Fruit fly (Drosophila melanogaster) whole organism, embryonic: ENCODE results near the gene Vps2.

Experiments
- B-H1 ChIP-seq: fragments of 200-800 bp; sonication (Bioruptor generic); IDR thresholded peaks from 3 replicates; pipeline ENCODE4 v1.3.6; 2022; ENCODE audit warnings: missing biosample characterization, missing genetic modification characterization
- BtbVII ChIP-seq: fragments of 200-800 bp; sonication (Bioruptor generic); optimal IDR thresholded peaks from 3 replicates; lab custom pipeline; 2017; ENCODE audit warnings: missing biosample characterization, mild to moderate bottlenecking, missing genetic modification characterization
- CG1024 ChIP-seq: fragments of 200-800 bp; sonication (Bioruptor generic); IDR thresholded peaks from 2 replicates; pipeline ENCODE4 v1.3.6; 2022; ENCODE audit warnings: missing biosample characterization, missing genetic modification characterization
- CG10366 ChIP-seq: fragments of 200-800 bp; sonication (Bioruptor generic); IDR thresholded peaks from 2 replicates; pipeline ENCODE4 v1.3.6; 2022; ENCODE audit warnings: missing biosample characterization, missing genetic modification characterization
- CG10462 ChIP-seq: fragments of 200-800 bp; sonication (Bioruptor generic); optimal IDR thresholded peaks from 2 replicates; lab custom pipeline; 2016; ENCODE audit warnings: missing biosample characterization, missing genetic modification characterization
- CG11085 ChIP-seq: fragments of 200-800 bp; sonication (Bioruptor generic); IDR thresholded peaks from 2 replicates; pipeline ENCODE4 v1.3.6; 2022; ENCODE audit warnings: missing biosample characterization, missing genetic modification characterization
- CG12659 ChIP-seq: fragments of 200-800 bp; sonication (Bioruptor generic); optimal IDR thresholded peaks from 3 replicates; lab custom pipeline; 2017; ENCODE audit warnings: mild to moderate bottlenecking, missing biosample characterization, missing genetic modification reagents, missing genetic modification characterization
- CG13287 ChIP-seq: fragments of 200-800 bp; sonication (Bioruptor generic); IDR thresholded peaks from 2 replicates; pipeline ENCODE4 v1.3.6; 2022; ENCODE audit warnings: missing biosample characterization, missing genetic modification characterization; ENCODE audit not compliant: partially characterized antibody
- CG16863 ChIP-seq: fragments of 200-800 bp; sonication (Bioruptor generic); optimal IDR thresholded peaks from 3 replicates; lab custom pipeline; 2016; ENCODE audit warnings: missing biosample characterization, missing genetic modification characterization
- CG17361 ChIP-seq: fragments of 200-800 bp; sonication (Bioruptor generic); IDR thresholded peaks from 3 replicates; pipeline ENCODE4 v1.3.6; 2022; ENCODE audit warnings: missing biosample characterization, missing genetic modification characterization
- CG2116 ChIP-seq: fragments of 200-800 bp; sonication (Bioruptor generic); optimal IDR thresholded peaks from 3 replicates; lab custom pipeline; 2018; ENCODE audit warnings: missing biosample characterization, mild to moderate bottlenecking, missing genetic modification characterization
- CG30403 ChIP-seq: fragments of 200-800 bp; sonication (Bioruptor generic); optimal IDR thresholded peaks from 3 replicates; lab custom pipeline; 2016; ENCODE audit warnings: missing biosample characterization, missing genetic modification characterization
- CG3065 ChIP-seq: fragments of 200-800 bp; sonication (Bioruptor generic); optimal IDR thresholded peaks from 2 replicates; lab custom pipeline; 2016; ENCODE audit warnings: missing biosample characterization, missing genetic modification characterization
- CG32767 ChIP-seq: fragments of 200-800 bp; sonication (Bioruptor generic); IDR thresholded peaks from 2 replicates; pipeline ENCODE4 v1.3.6; 2022; ENCODE audit warnings: missing biosample characterization, missing genetic modification characterization
- CG3726 ChIP-seq: fragments of 200-800 bp; sonication (Bioruptor generic); IDR thresholded peaks from 3 replicates; pipeline ENCODE4, ENCODE4 v1.3.6; 2022; ENCODE audit warnings: missing biosample characterization, missing genetic modification characterization
- CG6854 ChIP-seq: fragments of 200-800 bp; sonication (Bioruptor generic); optimal IDR thresholded peaks from 3 replicates; lab custom pipeline; 2017; ENCODE audit warnings: missing biosample characterization, mild to moderate bottlenecking, missing genetic modification characterization
- CG7745 ChIP-seq: fragments of 200-800 bp; sonication (Bioruptor generic); optimal IDR thresholded peaks from 2 replicates; lab custom pipeline; 2018; ENCODE audit warnings: missing biosample characterization, mild to moderate bottlenecking, missing genetic modification characterization, moderate library complexity
- CG7987 ChIP-seq: fragments of 200-800 bp; sonication (Bioruptor generic); optimal IDR thresholded peaks from 2 replicates; lab custom pipeline; 2018; ENCODE audit warnings: missing biosample characterization, mild to moderate bottlenecking, missing genetic modification characterization, moderate library complexity
- CG8388 ChIP-seq: fragments of 200-800 bp; sonication (Bioruptor generic); optimal IDR thresholded peaks from 2 replicates; lab custom pipeline; 2019; ENCODE audit warnings: missing biosample characterization, mild to moderate bottlenecking, missing genetic modification characterization, moderate library complexity
- CG8765 ChIP-seq: fragments of 200-800 bp; sonication (Bioruptor generic); IDR thresholded peaks from 2 replicates; pipeline ENCODE4 v1.3.6; 2022; ENCODE audit warnings: missing biosample characterization, missing genetic modification characterization
- CG8944 ChIP-seq: fragments of 200-800 bp; sonication (Bioruptor generic); optimal IDR thresholded peaks from 3 replicates; lab custom pipeline; 2016; ENCODE audit warnings: missing biosample characterization, missing genetic modification characterization
- CG9609 ChIP-seq: fragments of 200-800 bp; sonication (Bioruptor generic); optimal IDR thresholded peaks from 3 replicates; lab custom pipeline; 2016; ENCODE audit warnings: missing biosample characterization, missing genetic modification characterization
- CrebB ChIP-seq: fragments of 200-800 bp; sonication (Bioruptor generic); optimal IDR thresholded peaks from 3 replicates; lab custom pipeline; 2018; ENCODE audit warnings: missing biosample characterization, mild to moderate bottlenecking, missing genetic modification characterization
- D19A ChIP-seq: fragments of 200-800 bp; optimal IDR thresholded peaks from 3 replicates; lab custom pipeline; 2019; ENCODE audit warnings: missing biosample characterization, mild to moderate bottlenecking, missing genetic modification characterization, moderate library complexity
- Dp ChIP-seq: fragments of 200-800 bp; sonication (Bioruptor generic); optimal IDR thresholded peaks from 2 replicates; lab custom pipeline; 2018; ENCODE audit warnings: missing biosample characterization, mild to moderate bottlenecking, missing genetic modification characterization, moderate library complexity
- Dref ChIP-seq: fragments of 200-800 bp; sonication (Bioruptor generic); IDR thresholded peaks from 2 replicates; pipeline ENCODE4 v1.3.6; 2022; ENCODE audit warnings: missing biosample characterization, missing genetic modification characterization
- GATAe ChIP-seq: fragments of 200-800 bp; sonication (Bioruptor generic); conservative IDR thresholded peaks from 2 replicates; pipeline ENCODE4 v1.3.6; 2022; ENCODE audit warnings: missing biosample characterization, missing genetic modification characterization
- Hmx ChIP-seq: fragments of 200-800 bp; sonication (Bioruptor generic); optimal IDR thresholded peaks from 2 replicates; lab custom pipeline; 2016; ENCODE audit warnings: missing biosample characterization, missing genetic modification characterization
- Meics ChIP-seq: fragments of 200-800 bp; sonication (Bioruptor generic); optimal IDR thresholded peaks from 2 replicates; lab custom pipeline; 2017; ENCODE audit warnings: missing biosample characterization, mild to moderate bottlenecking, missing genetic modification characterization
- Oaz ChIP-seq: fragments of 200-800 bp; sonication (Bioruptor generic); IDR thresholded peaks from 2 replicates; pipeline ENCODE4 v1.3.6; 2022; ENCODE audit warnings: missing biosample characterization, missing genetic modification characterization
- Sox100B ChIP-seq: fragments of 200-800 bp; sonication (Bioruptor generic); optimal IDR thresholded peaks from 3 replicates; lab custom pipeline; 2018; ENCODE audit warnings: missing biosample characterization, mild to moderate bottlenecking, missing genetic modification characterization
- Sox102F ChIP-seq: fragments of 200-800 bp; sonication (Bioruptor generic); optimal IDR thresholded peaks from 2 replicates; lab custom pipeline; 2018; ENCODE audit warnings: missing biosample characterization, mild to moderate bottlenecking, missing genetic modification characterization, moderate library complexity
- Usf ChIP-seq: fragments of 200-800 bp; sonication (Bioruptor generic); optimal IDR thresholded peaks from 2 replicates; lab custom pipeline; 2017; ENCODE audit warnings: missing genotype, missing biosample characterization, missing genetic modification characterization
- ac ChIP-seq: fragments of 200-800 bp; sonication (Bioruptor generic); optimal IDR thresholded peaks from 3 replicates; lab custom pipeline; 2017; ENCODE audit warnings: missing biosample characterization, mild to moderate bottlenecking, missing genetic modification characterization
- al ChIP-seq: fragments of 200-800 bp; sonication (Bioruptor generic); IDR thresholded peaks from 2 replicates; pipeline ENCODE4 v1.3.6; 2022; ENCODE audit warnings: missing biosample characterization, missing genetic modification characterization
- amos ChIP-seq: fragments of 200-800 bp; sonication (Bioruptor generic); IDR thresholded peaks from 2 replicates; pipeline ENCODE4 v1.3.6; 2022; ENCODE audit warnings: missing biosample characterization, missing genetic modification characterization; ENCODE audit not compliant: partially characterized antibody
- cato ChIP-seq: fragments of 200-800 bp; sonication (Bioruptor generic); optimal IDR thresholded peaks from 2 replicates; lab custom pipeline; 2016; ENCODE audit warnings: missing biosample characterization, missing genetic modification characterization, borderline replicate concordance
- cg ChIP-seq: fragments of 200-800 bp; sonication (Bioruptor generic); optimal IDR thresholded peaks from 3 replicates; lab custom pipeline; 2019; ENCODE audit warnings: missing biosample characterization, mild to moderate bottlenecking, missing genetic modification characterization, moderate library complexity
- chif ChIP-seq, 2 experiments: fragments of 200-800 bp; sonication (Bioruptor generic); optimal IDR thresholded peaks; 3 replicates each; lab custom pipeline; 2016; ENCODE audit warnings: missing biosample characterization in 2 of 2, missing genetic modification characterization in 2 of 2
- dmrt11E ChIP-seq: fragments of 200-800 bp; sonication (Bioruptor generic); optimal IDR thresholded peaks from 3 replicates; lab custom pipeline; 2018; ENCODE audit warnings: missing biosample characterization, mild to moderate bottlenecking, missing genetic modification characterization, moderate library complexity
- ftz-f1 ChIP-seq: fragments of 200-800 bp; sonication (Bioruptor generic); optimal IDR thresholded peaks from 2 replicates; lab custom pipeline; 2016; ENCODE audit warnings: missing biosample characterization, missing genetic modification characterization
- fu2 ChIP-seq: fragments of 200-800 bp; sonication (Bioruptor generic); optimal IDR thresholded peaks from 2 replicates; lab custom pipeline; 2016; ENCODE audit warnings: missing biosample characterization, missing genetic modification characterization
- mirr ChIP-seq: fragments of 200-800 bp; sonication (Bioruptor generic); optimal IDR thresholded peaks from 3 replicates; lab custom pipeline; 2018; ENCODE audit warnings: missing biosample characterization, mild to moderate bottlenecking, missing genetic modification characterization
- nau ChIP-seq: fragments of 200-800 bp; sonication (Bioruptor generic); optimal IDR thresholded peaks from 3 replicates; lab custom pipeline; 2017; ENCODE audit warnings: missing biosample characterization, mild to moderate bottlenecking, missing genetic modification characterization, missing genetic modification reagents
- repo ChIP-seq: fragments of 200-800 bp; sonication (Bioruptor generic); optimal IDR thresholded peaks from 2 replicates; lab custom pipeline; 2016; ENCODE audit warnings: missing biosample characterization, missing genetic modification characterization
- shn ChIP-seq: fragments of 200-800 bp; sonication (Bioruptor generic); optimal IDR thresholded peaks from 3 replicates; lab custom pipeline; 2016; ENCODE audit warnings: missing biosample characterization, missing genetic modification characterization
- sna ChIP-seq: fragments of 200-800 bp; sonication (Bioruptor generic); IDR thresholded peaks from 2 replicates; pipeline ENCODE4 v1.3.6; 2022; ENCODE audit warnings: missing biosample characterization, missing genetic modification characterization; ENCODE audit not compliant: partially characterized antibody
- tgo ChIP-seq: fragments of 200-800 bp; sonication (Bioruptor generic); IDR thresholded peaks from 3 replicates; pipeline ENCODE4 v1.3.6; 2022; ENCODE audit warnings: missing biosample characterization, missing genetic modification characterization
- tio ChIP-seq: fragments of 200-800 bp; sonication (Bioruptor generic); optimal IDR thresholded peaks from 2 replicates; lab custom pipeline; 2017; ENCODE audit warnings: missing biosample characterization, missing genetic modification characterization, inconsistent platforms
- zen2 ChIP-seq: fragments of 200-800 bp; sonication (Bioruptor generic); IDR thresholded peaks from 3 replicates; pipeline ENCODE4 v1.3.6; 2022; ENCODE audit warnings: missing biosample characterization, missing genetic modification characterization; ENCODE audit not compliant: partially characterized antibody

The Vps2 gene

DNA sequence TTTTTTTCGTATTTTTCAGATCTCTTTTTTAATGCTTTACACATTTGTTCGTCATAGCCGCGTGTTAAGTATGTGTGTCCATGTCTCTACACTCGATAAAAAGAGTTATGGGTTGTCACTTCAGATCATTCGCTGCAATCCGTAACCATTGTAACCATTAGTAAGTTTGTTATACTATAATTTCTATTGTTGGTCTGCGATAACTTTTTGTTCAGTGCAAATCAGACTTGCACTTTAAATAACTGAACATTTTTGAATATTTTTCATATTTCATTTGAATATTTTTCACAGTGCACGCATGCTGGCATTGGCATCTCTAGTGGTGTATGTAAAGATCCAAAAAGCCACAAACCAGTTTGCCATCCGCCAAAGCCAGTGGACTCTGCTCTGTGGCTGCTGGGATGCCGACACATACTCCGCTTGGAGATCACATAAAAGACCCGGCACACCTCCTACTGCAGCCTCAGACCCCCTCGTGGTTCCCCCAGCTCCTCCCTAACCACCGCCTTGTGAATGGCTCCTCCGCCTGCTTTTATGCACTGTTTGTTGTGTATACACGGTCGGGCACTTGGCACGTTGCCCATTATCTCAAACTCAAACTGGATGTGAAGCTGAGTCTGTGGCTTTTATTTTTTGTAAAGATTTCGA lies 43.6 kb upstream of the Vps2 start (continued):
- peak; percentile 75 for TF ChIP-seq CG6854 (GFP tag; lab: Kevin White, UChicago)
- TF ChIP-seq CG32767: peak; percentile 83
- TF ChIP-seq Hmx (GFP tag; lab: Kevin White, UChicago): peak; percentile 60
- no peak for TF ChIP-seq sna (GFP tag; lab: Robert Waterston, UW)
- TF ChIP-seq CG7745 (tag; lab: Kevin White, UChicago): no peak
- TF ChIP-seq GATAe (GFP tag; lab: Robert Waterston, UW): no peak
- TF ChIP-seq CrebB (tag; lab: Kevin White, UChicago): peak; percentile 83
- TF ChIP-seq chif (GFP tag; optimal IDR thresholded peaks at IDR 0.05; lab: Kevin White, UChicago): peak; percentile 84 to 89
- no peak for TF ChIP-seq Dref (GFP tag; lab: Robert Waterston, UW)
- TF ChIP-seq dmrt11E (tag; lab: Kevin White, UChicago): peak; percentile 90
- no peak for TF ChIP-seq zen2 (GFP tag; lab: Robert Waterston, UW)
- peak; percentile 69 for TF ChIP-seq cato
- peak; percentile 80 for TF ChIP-seq repo (GFP tag; lab: Kevin White, UChicago)
- peak; percentile 67 for TF ChIP-seq fu2
- peak; percentile 73 for TF ChIP-seq CG1024 (GFP tag; lab: Robert Waterston, UW)
- peak; percentile 77 for TF ChIP-seq shn (GFP tag; lab: Kevin White, UChicago)
- peak; percentile 77 for TF ChIP-seq tio (GFP tag; lab: Kevin White, UChicago)
- peak; percentile 81 for TF ChIP-seq BtbVII (GFP tag; lab: Kevin White, UChicago)
- peak; percentile 76 for TF ChIP-seq nau (GFP tag; lab: Kevin White, UChicago)
- peak; percentile 76 for TF ChIP-seq CG10462 (GFP tag; lab: Kevin White, UChicago)
- peak; percentile 69 for TF ChIP-seq Oaz
- TF ChIP-seq Usf (GFP tag; lab: Kevin White, UChicago): peak; percentile 75
- peak; percentile 66 for TF ChIP-seq CG3065 (GFP tag; lab: Kevin White, UChicago)
- peak; percentile 75; the same call in 2 of the 3 replicates for TF ChIP-seq CG3726
- TF ChIP-seq CG11085 (GFP tag; lab: Robert Waterston, UW): peak; percentile 53; the same call in 1 of the 2 replicates
- TF ChIP-seq Sox102F: peak; percentile 93
- peak; percentile 88 for TF ChIP-seq CG16863 (GFP tag; lab: Kevin White, UChicago)
- peak; percentile 41 for TF ChIP-seq CG7987 (GFP tag; lab: Kevin White, UChicago)
- TF ChIP-seq CG8765 (GFP tag; lab: Robert Waterston, UW): 0 out of 2 replicates have a peak, but pooled peaks have one; percentile 53
- TF ChIP-seq CG30403: peak; percentile 92
- TF ChIP-seq CG8944 (GFP tag; lab: Kevin White, UChicago): peak; percentile 79
- TF ChIP-seq ftz-f1 (GFP tag; lab: Kevin White, UChicago): no peak
- TF ChIP-seq mirr (GFP tag; lab: Kevin White, UChicago): no peak
- peak; percentile 34 for TF ChIP-seq CG2116 (GFP tag; lab: Kevin White, UChicago)
- peak; percentile 67 for TF ChIP-seq al (GFP tag; lab: Robert Waterston, UW)
- TF ChIP-seq Meics (GFP tag; lab: Kevin White, UChicago): peak; percentile 82
- no peak for TF ChIP-seq Dp (GFP tag; lab: Kevin White, UChicago)
- no peak for TF ChIP-seq ac
- peak; percentile 85 for TF ChIP-seq CG10366 (GFP tag; lab: Robert Waterston, UW)
- peak; percentile 46 for TF ChIP-seq cg (GFP tag; lab: Kevin White, UChicago)
- TF ChIP-seq CG9609 (GFP tag; lab: Kevin White, UChicago): peak; percentile 78
- no peak for TF ChIP-seq CG13287 (GFP tag; lab: Robert Waterston, UW)
- TF ChIP-seq CG8388 (GFP tag; lab: Kevin White, UChicago): peak; percentile 88
- peak; percentile 87 for TF ChIP-seq CG12659
- TF ChIP-seq D19A (tag; lab: Kevin White, UChicago): peak; percentile 89
- TF ChIP-seq B-H1 (GFP tag; lab: Robert Waterston, UW): peak; percentile 77
- peak; percentile 88 for TF ChIP-seq tgo (GFP tag; lab: Robert Waterston, UW)
- TF ChIP-seq CG17361 (GFP tag; lab: Robert Waterston, UW): peak; percentile 91
- no peak for TF ChIP-seq amos (GFP tag; lab: Robert Waterston, UW)
- peak; percentile 89 for TF ChIP-seq Sox100B
